Fruit fly (Drosophila melanogaster) S2 (cell line): ENCODE data around the gene CG15293.

Source experiments
- CG8478 ChIP-seq: fragments of >200 bp; optimal IDR thresholded peaks from 2 replicates; lab custom pipeline; 2018
- CTCF ChIP-seq, 2 experiments: fragments of >200 bp; optimal IDR thresholded peaks; 2 replicates each; lab custom pipeline; 2018

The CG15293 gene

DNA sequence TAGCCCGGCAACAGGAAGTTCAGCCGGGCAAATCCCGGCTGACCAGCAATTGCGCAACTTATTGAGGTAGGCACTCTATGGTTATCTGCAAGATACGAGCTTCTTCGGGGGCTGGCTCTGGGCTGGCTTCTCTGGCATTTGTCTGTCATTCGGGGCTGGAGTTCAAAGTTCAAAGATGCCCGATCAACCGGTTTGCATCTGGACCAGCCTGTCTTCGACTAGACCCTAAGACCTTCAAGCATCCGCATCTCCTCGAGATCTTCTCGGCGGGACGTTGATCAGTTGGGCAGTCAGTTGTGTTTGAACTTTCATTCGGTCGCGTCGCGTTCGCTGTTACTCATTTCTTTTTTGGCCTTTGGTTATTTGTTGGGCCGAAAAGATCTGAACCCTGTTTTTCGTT, 5.5 kb downstream of the CG15293 start, which contains the start of gene CG46301:
Gene CG46301 (plus strand): TSS at position 301 of the 400 bp plus-strand sequence.
- TF ChIP-seq CG8478 (lab: Kevin White, UChicago) (no peak), CTCF (optimal IDR thresholded peaks at IDR 0.05; lab: Kevin White, UChicago) (no peak)

DNA sequence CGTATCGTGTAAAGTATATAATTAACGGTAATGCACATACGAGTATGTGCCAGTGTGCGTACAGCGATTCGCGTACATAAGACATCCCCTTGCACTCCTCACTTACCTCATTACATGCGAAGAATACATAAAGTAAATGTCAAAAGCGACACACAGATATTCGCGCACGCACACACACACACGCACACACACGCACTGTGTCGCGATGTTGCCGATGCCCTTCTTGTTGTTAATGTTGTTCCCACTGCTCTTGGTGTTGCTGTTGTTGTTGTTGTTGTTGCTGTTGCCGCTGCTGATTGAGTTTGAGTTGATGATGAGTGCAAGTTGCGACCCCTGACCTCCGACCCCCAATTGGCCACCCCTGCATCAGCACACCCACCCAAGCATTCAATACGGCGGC, 13.6 kb downstream of the CG15293 start:
- no peak for TF ChIP-seq CTCF (optimal IDR thresholded peaks at IDR 0.05; lab: Kevin White, UChicago)
- TF ChIP-seq CG8478 (lab: Kevin White, UChicago), result no peak

DNA sequence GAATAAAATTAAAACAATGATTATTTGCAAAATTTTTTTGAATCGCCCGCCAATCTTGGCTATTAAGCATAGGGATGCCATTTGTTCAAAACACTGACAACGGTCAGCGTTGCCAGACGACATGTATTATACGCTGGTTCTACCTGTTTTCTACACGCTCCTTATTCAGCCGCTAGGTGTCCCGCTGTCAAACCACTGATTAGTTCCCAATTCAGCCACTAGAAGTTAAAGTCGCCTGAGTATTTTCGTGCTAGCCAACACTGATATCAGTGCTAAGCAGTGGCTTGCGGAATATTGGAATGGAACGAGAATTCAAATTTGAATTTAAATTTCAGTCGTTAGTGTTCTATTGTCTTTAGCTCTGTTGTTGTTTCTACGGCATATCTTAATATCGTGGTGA, 14.6 kb downstream of the CG15293 start:
- TF ChIP-seq CG8478 (lab: Kevin White, UChicago) (no peak), CTCF (optimal IDR thresholded peaks at IDR 0.05; lab: Kevin White, UChicago) (peak; percentile 100)

DNA sequence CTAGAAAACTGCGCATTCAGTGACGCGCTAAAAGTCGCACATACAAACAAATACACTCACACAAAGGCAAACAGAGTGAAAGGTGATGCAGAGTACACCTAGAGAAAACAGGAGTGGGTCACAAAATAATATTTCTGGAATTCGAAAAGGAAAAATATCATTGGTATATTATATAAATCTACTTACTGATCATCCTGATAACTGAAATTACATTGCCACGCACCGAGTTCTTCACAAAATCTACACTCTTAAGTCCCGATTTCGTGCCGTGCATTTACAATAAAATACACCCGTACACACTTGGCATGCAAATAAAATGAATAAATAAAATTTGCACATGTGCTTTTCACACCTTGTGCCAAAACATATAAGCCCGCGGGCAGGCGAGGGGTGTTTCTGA, 39.1 kb downstream of the CG15293 start:
- TF ChIP-seq CG8478 (lab: Kevin White, UChicago), result no peak
- TF ChIP-seq CTCF (optimal IDR thresholded peaks at IDR 0.05; lab: Kevin White, UChicago), result no peak
